Fruit fly (Drosophila melanogaster) whole organism, embryonic: ENCODE measurements around the gene Fpgs1.

Experiments used
- Adf1 ChIP-seq: fragments of 200-800 bp; sonication (Bioruptor generic); IDR thresholded peaks from 2 replicates; pipeline ENCODE4 v1.3.6; 2022; ENCODE audit warnings: missing biosample characterization, missing genetic modification characterization
- Atf6 ChIP-seq: fragments of 200-800 bp; sonication (Bioruptor generic); IDR thresholded peaks from 2 replicates; pipeline ENCODE4 v1.3.6; 2022; ENCODE audit warnings: missing biosample characterization, missing genetic modification characterization
- BEAF-32 ChIP-seq: fragments of 200-800 bp; sonication (Bioruptor generic); optimal IDR thresholded peaks from 3 replicates; lab custom pipeline; 2017; ENCODE audit warnings: missing biosample characterization, missing genetic modification characterization, mild to moderate bottlenecking, moderate library complexity, missing genetic modification reagents
- CG10267 ChIP-seq: fragments of 200-800 bp; sonication (Bioruptor generic); optimal IDR thresholded peaks from 2 replicates; lab custom pipeline; 2018; ENCODE audit warnings: missing biosample characterization, mild to moderate bottlenecking, missing genetic modification characterization, moderate library complexity
- CG10979 ChIP-seq: fragments of 200-800 bp; sonication (Bioruptor generic); optimal IDR thresholded peaks from 2 replicates; lab custom pipeline; 2018; ENCODE audit warnings: missing biosample characterization, mild to moderate bottlenecking, missing genetic modification characterization, moderate library complexity
- CG11560 ChIP-seq: fragments of 200-800 bp; sonication (Bioruptor generic); IDR thresholded peaks from 3 replicates; pipeline ENCODE4 v1.3.6; 2022; ENCODE audit warnings: missing biosample characterization, missing genetic modification characterization
- CG13775 ChIP-seq: fragments of 200-800 bp; sonication (Bioruptor generic); optimal IDR thresholded peaks from 3 replicates; lab custom pipeline; 2017; ENCODE audit warnings: missing biosample characterization, mild to moderate bottlenecking, missing genetic modification characterization
- CG13894 ChIP-seq: fragments of 200-800 bp; sonication (Bioruptor generic); optimal IDR thresholded peaks from 3 replicates; lab custom pipeline; 2018; ENCODE audit warnings: missing biosample characterization, mild to moderate bottlenecking, missing genetic modification characterization, moderate library complexity
- CG14014 ChIP-seq: fragments of 200-800 bp; sonication (Bioruptor generic); IDR thresholded peaks from 2 replicates; pipeline ENCODE4 v1.3.6; 2022; ENCODE audit warnings: missing biosample characterization, missing genetic modification characterization
- CG15514 ChIP-seq: fragments of 200-800 bp; sonication (Bioruptor generic); optimal IDR thresholded peaks from 3 replicates; lab custom pipeline; 2017; ENCODE audit warnings: missing biosample characterization, missing genetic modification characterization, mild to moderate bottlenecking, moderate library complexity, missing genetic modification reagents
- CG15601 ChIP-seq: fragments of 200-800 bp; sonication (Bioruptor generic); optimal IDR thresholded peaks from 3 replicates; lab custom pipeline; 2019; ENCODE audit warnings: missing biosample characterization, mild to moderate bottlenecking, missing genetic modification characterization, moderate library complexity
- CG16863 ChIP-seq: fragments of 200-800 bp; sonication (Bioruptor generic); optimal IDR thresholded peaks from 3 replicates; lab custom pipeline; 2016; ENCODE audit warnings: missing biosample characterization, missing genetic modification characterization
- CG17912 ChIP-seq: fragments of 200-800 bp; sonication (Bioruptor generic); optimal IDR thresholded peaks from 2 replicates; lab custom pipeline; 2018; ENCODE audit warnings: missing biosample characterization, mild to moderate bottlenecking, missing genetic modification characterization
- CG2120 ChIP-seq: fragments of 200-800 bp; sonication (Bioruptor generic); optimal IDR thresholded peaks from 3 replicates; lab custom pipeline; 2016; ENCODE audit warnings: missing biosample characterization, missing genetic modification characterization
- CG2199 ChIP-seq: fragments of 200-800 bp; sonication (Bioruptor generic); IDR thresholded peaks from 3 replicates; pipeline ENCODE4 v1.3.6; 2022; ENCODE audit warnings: missing biosample characterization, missing genetic modification characterization
- CG2712 ChIP-seq: fragments of 200-800 bp; optimal IDR thresholded peaks from 3 replicates; lab custom pipeline; 2019; ENCODE audit warnings: missing biosample characterization, mild to moderate bottlenecking, missing genetic modification characterization, moderate library complexity
- CG3163 ChIP-seq: fragments of 200-800 bp; sonication (Bioruptor generic); optimal IDR thresholded peaks from 3 replicates; lab custom pipeline; 2016; ENCODE audit warnings: missing biosample characterization, missing genetic modification characterization
- CG34376 ChIP-seq: fragments of 200-800 bp; sonication (Bioruptor generic); optimal IDR thresholded peaks from 2 replicates; lab custom pipeline; 2018; ENCODE audit warnings: missing biosample characterization, mild to moderate bottlenecking, missing genetic modification characterization
- CG3995 ChIP-seq: fragments of 200-800 bp; sonication (Bioruptor generic); optimal IDR thresholded peaks from 3 replicates; lab custom pipeline; 2016; ENCODE audit warnings: missing biosample characterization, missing genetic modification characterization
- CG6175 ChIP-seq: fragments of 200-800 bp; sonication (Bioruptor generic); IDR thresholded peaks from 3 replicates; pipeline ENCODE4 v1.3.6; 2022; ENCODE audit warnings: missing biosample characterization, missing genetic modification characterization
- CG8924 ChIP-seq: fragments of 200-800 bp; optimal IDR thresholded peaks from 3 replicates; lab custom pipeline; 2019; ENCODE audit warnings: missing biosample characterization, mild to moderate bottlenecking, missing genetic modification characterization, moderate library complexity
- HLH54F ChIP-seq: fragments of 200-800 bp; sonication (Bioruptor generic); optimal IDR thresholded peaks from 3 replicates; lab custom pipeline; 2016; ENCODE audit warnings: missing biosample characterization, missing genetic modification characterization
- Hey ChIP-seq: fragments of 200-800 bp; sonication (Bioruptor generic); optimal IDR thresholded peaks from 3 replicates; lab custom pipeline; 2018; ENCODE audit warnings: missing biosample characterization, mild to moderate bottlenecking, missing genetic modification characterization
- Hmr ChIP-seq: fragments of 200-800 bp; sonication (Bioruptor generic); optimal IDR thresholded peaks from 3 replicates; lab custom pipeline; 2017; ENCODE audit warnings: mild to moderate bottlenecking, missing biosample characterization, missing genetic modification reagents, missing genetic modification characterization
- MESR4 ChIP-seq: fragments of 200-800 bp; sonication (Bioruptor generic); optimal IDR thresholded peaks from 2 replicates; lab custom pipeline; 2018; ENCODE audit warnings: missing biosample characterization, mild to moderate bottlenecking, missing genetic modification characterization, moderate library complexity
- MTF-1 ChIP-seq: fragments of 200-800 bp; sonication (Bioruptor generic); optimal IDR thresholded peaks from 2 replicates; lab custom pipeline; 2018; ENCODE audit warnings: missing biosample characterization, mild to moderate bottlenecking, missing genetic modification characterization, borderline replicate concordance
- Max ChIP-seq: fragments of 200-800 bp; sonication (Bioruptor generic); optimal IDR thresholded peaks from 2 replicates; lab custom pipeline; 2016; ENCODE audit warnings: missing biosample characterization, mild to moderate bottlenecking, missing genetic modification characterization
- NFAT ChIP-seq: fragments of 200-800 bp; sonication (Bioruptor generic); IDR thresholded peaks from 2 replicates; pipeline ENCODE4 v1.3.6; 2022; ENCODE audit warnings: missing biosample characterization, missing genetic modification characterization
- Sin3A ChIP-seq: fragments of >200 bp; optimal IDR thresholded peaks from 2 replicates; lab custom pipeline; 2018
- bbx ChIP-seq: fragments of 200-800 bp; sonication (Bioruptor generic); IDR thresholded peaks from 2 replicates; pipeline ENCODE4 v1.3.6; 2022; ENCODE audit warnings: missing biosample characterization, missing genetic modification characterization; ENCODE audit not compliant: partially characterized antibody
- exex ChIP-seq: fragments of 200-800 bp; sonication (Bioruptor generic); optimal IDR thresholded peaks from 4 replicates; lab custom pipeline; 2018; ENCODE audit warnings: missing biosample characterization, mild to moderate bottlenecking, missing genetic modification characterization, moderate library complexity
- gcm2 ChIP-seq: fragments of 200-800 bp; sonication (Bioruptor generic); optimal IDR thresholded peaks from 2 replicates; lab custom pipeline; 2016; ENCODE audit warnings: missing biosample characterization, missing genetic modification characterization
- gfzf ChIP-seq: fragments of 200-800 bp; sonication (Bioruptor generic); optimal IDR thresholded peaks from 2 replicates; lab custom pipeline; 2016; ENCODE audit warnings: missing biosample characterization, mild to moderate bottlenecking, missing genetic modification characterization, moderate library complexity
- her ChIP-seq: fragments of 200-800 bp; sonication (Bioruptor generic); optimal IDR thresholded peaks from 2 replicates; lab custom pipeline; 2016; ENCODE audit warnings: missing biosample characterization, missing genetic modification characterization
- inv ChIP-seq: fragments of 200-800 bp; sonication (Bioruptor generic); IDR thresholded peaks from 2 replicates; pipeline ENCODE4 v1.3.6; 2022; ENCODE audit warnings: missing biosample characterization, missing genetic modification characterization; ENCODE audit not compliant: partially characterized antibody
- nau ChIP-seq: fragments of 200-800 bp; sonication (Bioruptor generic); optimal IDR thresholded peaks from 3 replicates; lab custom pipeline; 2017; ENCODE audit warnings: missing biosample characterization, mild to moderate bottlenecking, missing genetic modification characterization, missing genetic modification reagents
- nmo ChIP-seq: fragments of 200-800 bp; sonication (Bioruptor generic); optimal IDR thresholded peaks from 2 replicates; lab custom pipeline; 2018; ENCODE audit warnings: missing biosample characterization, mild to moderate bottlenecking, missing genetic modification characterization, moderate library complexity
- onecut ChIP-seq: fragments of 200-800 bp; sonication (Bioruptor generic); IDR thresholded peaks from 2 replicates; pipeline ENCODE4 v1.3.6; 2022; ENCODE audit warnings: missing biosample characterization, missing genetic modification characterization
- pita ChIP-seq: fragments of 200-800 bp; sonication (Bioruptor generic); optimal IDR thresholded peaks from 2 replicates; lab custom pipeline; 2017; ENCODE audit warnings: missing biosample characterization, mild to moderate bottlenecking, missing genetic modification characterization
- rib ChIP-seq: fragments of 200-800 bp; sonication (Bioruptor generic); IDR thresholded peaks from 2 replicates; pipeline ENCODE4 v1.3.6; 2022; ENCODE audit warnings: missing biosample characterization, missing genetic modification characterization
- sc ChIP-seq, 3 experiments: fragments of >200 bp in 2 of 3; fragments of 200-800 bp in 1 of 3; sonication (Bioruptor generic) in 1 of 3; optimal IDR thresholded peaks; 2 replicates in 2 of 3; 3 replicates in 1 of 3; lab custom pipeline; 2017; ENCODE audit warnings: mild to moderate bottlenecking in 1 of 3, missing biosample characterization in 1 of 3, missing genetic modification characterization in 1 of 3, missing genetic modification reagents in 1 of 3
- sd ChIP-seq: fragments of 200-800 bp; sonication (Bioruptor generic); optimal IDR thresholded peaks from 3 replicates; lab custom pipeline; 2018; ENCODE audit warnings: missing biosample characterization, mild to moderate bottlenecking, missing genetic modification characterization, moderate library complexity
- sqz ChIP-seq: fragments of 200-800 bp; sonication (Bioruptor generic); optimal IDR thresholded peaks from 3 replicates; lab custom pipeline; 2018; ENCODE audit warnings: missing biosample characterization, mild to moderate bottlenecking, missing genetic modification characterization
- stwl ChIP-seq: fragments of 200-800 bp; sonication (Bioruptor generic); optimal IDR thresholded peaks from 3 replicates; lab custom pipeline; 2018; ENCODE audit warnings: missing biosample characterization, mild to moderate bottlenecking, missing genetic modification characterization, moderate library complexity
- sug ChIP-seq: fragments of 200-800 bp; optimal IDR thresholded peaks from 2 replicates; lab custom pipeline; 2019; ENCODE audit warnings: missing biosample characterization, mild to moderate bottlenecking, missing genetic modification characterization, moderate library complexity
- tx ChIP-seq: fragments of 200-800 bp; sonication (Bioruptor generic); optimal IDR thresholded peaks from 2 replicates; lab custom pipeline; 2016; ENCODE audit warnings: missing biosample characterization, missing genetic modification characterization
- vvl ChIP-seq: fragments of 200-800 bp; sonication (Bioruptor generic); IDR thresholded peaks from 2 replicates; pipeline ENCODE4 v1.3.6; 2022; ENCODE audit warnings: missing biosample characterization, missing genetic modification characterization
- wdn ChIP-seq: fragments of 200-800 bp; sonication (Bioruptor generic); IDR thresholded peaks from 2 replicates; pipeline ENCODE4 v1.3.6; 2022; ENCODE audit warnings: missing biosample characterization, missing genetic modification characterization
- zf30C ChIP-seq: fragments of 200-800 bp; sonication (Bioruptor generic); optimal IDR thresholded peaks from 3 replicates; lab custom pipeline; 2018; ENCODE audit warnings: missing biosample characterization, mild to moderate bottlenecking, missing genetic modification characterization

The Fpgs1 gene

DNA sequence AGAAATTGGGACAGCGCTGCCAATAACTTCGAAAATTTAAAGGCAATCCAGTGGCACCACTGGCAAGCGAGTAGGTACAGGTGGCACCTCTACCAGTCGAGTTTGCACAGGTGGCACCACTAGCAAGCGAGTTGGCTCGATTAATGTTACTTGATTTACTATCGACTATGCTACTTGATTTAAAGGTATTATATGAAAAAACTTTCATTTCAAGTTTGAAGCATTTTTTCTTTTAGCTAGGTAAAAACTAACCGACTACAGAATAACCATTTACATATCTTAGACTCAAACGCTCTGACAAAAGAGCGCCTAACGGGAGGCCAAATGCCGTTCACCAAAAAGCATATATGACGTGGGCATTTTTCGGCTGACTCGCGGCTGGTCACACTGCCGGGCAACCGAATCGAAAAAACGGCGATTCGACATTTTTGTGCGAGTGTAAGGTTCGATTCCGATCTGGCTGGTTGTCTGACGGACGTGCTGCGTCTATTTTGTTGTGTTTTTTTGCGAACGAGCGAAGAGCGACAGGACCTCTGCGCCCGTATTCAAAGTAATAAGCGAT, 47.4 kb downstream of the Fpgs1 start, which contains the start of gene Tis11 (continued):
- no peak for TF ChIP-seq sc (optimal IDR thresholded peaks at IDR 0.05; lab: Kevin White, UChicago)
- TF ChIP-seq sc (GFP tag; optimal IDR thresholded peaks at IDR 0.05; lab: Kevin White, UChicago) = no peak
- peak; percentile 19 for TF ChIP-seq CG8924 (tag; lab: Kevin White, UChicago)
- TF ChIP-seq wdn (GFP tag; lab: Robert Waterston, UW) = no peak
- TF ChIP-seq Hmr (GFP tag; lab: Kevin White, UChicago) = peak; percentile 58
- peak; percentile 18 for TF ChIP-seq sug
- TF ChIP-seq inv (GFP tag; lab: Robert Waterston, UW) = no peak
- TF ChIP-seq CG15601 (tag; lab: Kevin White, UChicago) = peak; percentile 10
- peak; percentile 20 for TF ChIP-seq sd (tag; lab: Kevin White, UChicago)
- peak; percentile 15; the same call in 1 of the 2 replicates for TF ChIP-seq CG14014
- peak; percentile 16 for TF ChIP-seq CG2712 (tag; lab: Kevin White, UChicago)
- TF ChIP-seq CG2199 (GFP tag; lab: Robert Waterston, UW) = 0 out of 3 replicates have a peak, but pooled peaks have one; percentile 21
- TF ChIP-seq CG15514 (GFP tag; lab: Kevin White, UChicago) = peak; percentile 75
- peak; percentile 60 for TF ChIP-seq CG10267 (tag; lab: Kevin White, UChicago)
- no peak for TF ChIP-seq Hey (tag; lab: Kevin White, UChicago)
- TF ChIP-seq BEAF-32 (GFP tag; lab: Kevin White, UChicago) = peak; percentile 65
- no peak for TF ChIP-seq CG16863 (GFP tag; lab: Kevin White, UChicago)
- peak; percentile 15 for TF ChIP-seq MESR4 (GFP tag; lab: Kevin White, UChicago)
- peak; percentile 88 for TF ChIP-seq Sin3A (lab: Kevin White, UChicago)
- TF ChIP-seq tx (GFP tag; lab: Kevin White, UChicago) = no peak
- peak; percentile 32 for TF ChIP-seq her (GFP tag; lab: Kevin White, UChicago)
- TF ChIP-seq sqz (GFP tag; lab: Kevin White, UChicago) = peak; percentile 25
- TF ChIP-seq CG13775 (GFP tag; lab: Kevin White, UChicago) = peak; percentile 1
- TF ChIP-seq CG13894 (tag; lab: Kevin White, UChicago) = no peak
- no peak for TF ChIP-seq nau (GFP tag; lab: Kevin White, UChicago)
- peak; percentile 45 for TF ChIP-seq MTF-1 (GFP tag; lab: Kevin White, UChicago)
- TF ChIP-seq stwl = peak; percentile 18
- TF ChIP-seq CG6175 (GFP tag; lab: Robert Waterston, UW) = no peak
- TF ChIP-seq exex (tag; lab: Kevin White, UChicago) = no peak
- peak; percentile 58 for TF ChIP-seq CG34376 (GFP tag; lab: Kevin White, UChicago)
- TF ChIP-seq CG3995 (GFP tag; lab: Kevin White, UChicago) = peak; percentile 41
- peak; percentile 40 for TF ChIP-seq CG2120 (GFP tag; lab: Kevin White, UChicago)
- TF ChIP-seq CG11560 (tag; lab: Robert Waterston, UW) = peak; percentile 70; the same call in 2 of the 3 replicates
- TF ChIP-seq gcm2 (GFP tag; lab: Kevin White, UChicago) = peak; percentile 9
- TF ChIP-seq rib = peak; percentile 61
- peak; percentile 41; the same call in 1 of the 2 replicates for TF ChIP-seq vvl (GFP tag; lab: Robert Waterston, UW)
- peak; percentile 0 for TF ChIP-seq CG3163 (GFP tag; lab: Kevin White, UChicago)
- no peak for TF ChIP-seq Adf1 (GFP tag; lab: Robert Waterston, UW)
- TF ChIP-seq HLH54F (GFP tag; lab: Kevin White, UChicago) = peak; percentile 4
- peak; percentile 53; the same call in 1 of the 2 replicates for TF ChIP-seq bbx (GFP tag; lab: Robert Waterston, UW)
- TF ChIP-seq nmo (GFP tag; lab: Kevin White, UChicago) = peak; percentile 27
- TF ChIP-seq pita = peak; percentile 77
- TF ChIP-seq Atf6 (GFP tag; lab: Robert Waterston, UW) = 0 out of 2 replicates have a peak, but pooled peaks have one; percentile 19
- TF ChIP-seq CG10979 = no peak
- peak; percentile 96 for TF ChIP-seq gfzf (GFP tag; lab: Kevin White, UChicago)
- no peak for TF ChIP-seq onecut (GFP tag; lab: Robert Waterston, UW)
- TF ChIP-seq zf30C (GFP tag; lab: Kevin White, UChicago) = peak; percentile 87
- no peak for TF ChIP-seq Max
- peak; percentile 49 for TF ChIP-seq NFAT (GFP tag; lab: Robert Waterston, UW)
- TF ChIP-seq CG17912 (GFP tag; lab: Kevin White, UChicago) = no peak
